Worm (Caenorhabditis elegans): Measurements from ENCODE around the gene srx-26.

Gene srx-26

ce11 chrV:2725225-2725624 is 27.7 kb downstream of the srx-26 start, which contains the start of gene srg-59:
srg-59 (minus strand) TSS chrV:2725325.
- TF ChIP-seq blmp-1 (tag; optimal IDR thresholded peaks at IDR 0.05) (no peak), lin-15B (tag; optimal IDR thresholded peaks at IDR 0.05) (no peak), snu-23 (GFP tag; optimal IDR thresholded peaks at IDR 0.05) (no peak), nhr-85 (tag) (no peak)

DNA sequence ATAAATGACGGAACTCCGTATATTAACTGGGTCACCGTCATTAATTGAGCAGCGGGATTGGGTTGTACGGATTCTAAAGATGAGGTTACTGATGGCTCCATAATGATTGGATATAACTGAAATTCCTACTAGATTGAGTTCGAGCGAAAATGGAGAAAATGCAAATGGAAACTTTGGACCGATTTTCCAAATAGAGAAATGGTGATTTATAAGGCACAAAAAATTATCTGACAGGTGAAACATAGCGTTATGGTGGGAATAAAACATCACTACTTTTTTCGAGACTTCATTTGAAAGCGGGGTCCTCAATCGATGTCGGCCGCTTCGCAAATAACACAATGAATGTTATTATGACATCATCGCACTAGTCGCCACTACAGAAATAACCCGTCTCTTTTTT is 30.4 kb downstream of the srx-26 start, which contains the start of gene srg-60:
Gene srg-60, minus strand, starts transcription at position 101 of the 400 bp plus-strand sequence.
- TF ChIP-seq unc-30 (tag; optimal IDR thresholded peaks at IDR 0.05) = no peak
- no peak for TF ChIP-seq zag-1 (tag; optimal IDR thresholded peaks at IDR 0.05)
- no peak for TF ChIP-seq fos-1 (tag; optimal IDR thresholded peaks at IDR 0.05)
- TF ChIP-seq elt-2 (tag; optimal IDR thresholded peaks at IDR 0.05) = no peak
- no peak for TF ChIP-seq sox-4 (tag; optimal IDR thresholded peaks at IDR 0.05)
- no peak for TF ChIP-seq snu-23 (GFP tag; optimal IDR thresholded peaks at IDR 0.05)
- TF ChIP-seq lin-13 (GFP tag; optimal IDR thresholded peaks at IDR 0.05) = no peak
- TF ChIP-seq tbx-2 (tag; optimal IDR thresholded peaks at IDR 0.05) = no peak
- TF ChIP-seq jun-1 (tag; optimal IDR thresholded peaks at IDR 0.05) = no peak
- TF ChIP-seq ceh-8 (GFP tag; optimal IDR thresholded peaks at IDR 0.05) = no peak
- TF ChIP-seq ceh-90 (tag; optimal IDR thresholded peaks at IDR 0.05) = no peak
- no peak for TF ChIP-seq nhr-237 (tag; optimal IDR thresholded peaks at IDR 0.05)
- no peak for TF ChIP-seq fkh-8 (tag; optimal IDR thresholded peaks at IDR 0.05)

ce11 chrV:2720763-2721162 is 32.1 kb downstream of the srx-26 start, which contains the start of gene srt-27:
srt-27 (minus strand) TSS chrV:2720863.
- TF ChIP-seq skn-1 (tag; optimal IDR thresholded peaks at IDR 0.05) (no peak), mep-1 (tag; optimal IDR thresholded peaks at IDR 0.05) (no peak), zip-4 (GFP tag; optimal IDR thresholded peaks at IDR 0.05) (no peak), aha-1 (tag; optimal IDR thresholded peaks at IDR 0.05) (no peak), nhr-77 (tag; optimal IDR thresholded peaks at IDR 0.05) (no peak), tlp-1 (tag; optimal IDR thresholded peaks at IDR 0.05) (no peak)

- TF ChIP-seq lin-39 (tag; optimal IDR thresholded peaks at IDR 0.05) = no peak
- TF ChIP-seq fkh-8 (tag; optimal IDR thresholded peaks at IDR 0.05) = no peak
- no peak for TF ChIP-seq alr-1 (tag; optimal IDR thresholded peaks at IDR 0.05; ENCODE audit: borderline replicate concordance)
- no peak for TF ChIP-seq mdl-1 (tag; optimal IDR thresholded peaks at IDR 0.05)
- TF ChIP-seq jun-1 (tag; optimal IDR thresholded peaks at IDR 0.05) = no peak
- no peak for TF ChIP-seq pax-3 (tag; optimal IDR thresholded peaks at IDR 0.05)
- TF ChIP-seq ceh-82 (tag; optimal IDR thresholded peaks at IDR 0.05) = no peak
Observed at ce11 chrV:2718688-2719185, 34.2 kb downstream of the srx-26 start, which contains the start of gene srt-29. srt-29 (minus strand) TSS chrV:2719135.

DNA sequence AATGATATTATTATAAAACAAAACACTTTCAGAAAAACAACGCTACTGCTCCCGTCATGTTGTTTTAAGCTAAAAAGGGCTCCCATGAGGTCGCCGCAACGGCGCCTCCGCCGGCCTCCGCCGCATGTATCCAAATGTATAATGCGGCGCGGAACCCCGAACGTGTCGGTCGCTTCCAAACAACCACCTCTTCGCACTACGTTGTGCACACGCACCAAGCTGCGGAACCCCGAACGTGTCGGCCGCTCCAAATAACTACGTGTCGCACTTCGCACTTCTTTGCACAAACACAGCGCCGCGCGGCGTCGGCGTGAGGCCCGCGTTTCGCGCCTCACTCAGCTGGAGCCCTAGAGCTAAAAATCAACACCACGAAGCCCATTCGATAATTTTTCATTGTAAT is 36.0 kb downstream of the srx-26 start:
- TF ChIP-seq hlh-4 (tag; optimal IDR thresholded peaks at IDR 0.05) = no peak

DNA sequence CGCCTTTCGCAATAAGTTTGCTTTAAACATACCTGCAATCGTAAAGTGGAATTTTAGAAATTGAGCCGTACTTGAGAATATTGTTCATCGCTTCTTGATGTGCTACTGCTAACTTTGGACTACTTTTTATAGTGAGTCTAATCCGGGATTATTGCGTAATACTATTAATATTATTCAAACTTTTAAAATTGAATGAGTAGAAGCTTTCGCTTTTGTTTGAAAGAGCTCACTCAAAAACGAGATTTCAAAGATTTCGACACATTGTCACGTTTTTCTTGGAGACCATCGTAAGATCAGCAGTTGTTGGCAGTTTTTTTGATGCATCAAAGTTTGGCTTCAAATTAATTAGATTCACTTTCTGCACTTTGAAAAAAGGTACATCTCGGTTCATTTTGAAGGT is 39.4 kb downstream of the srx-26 start, which contains the start of gene srt-28:
Gene srt-28, minus strand, starts transcription at position 101 of the 400 bp plus-strand sequence.
- TF ChIP-seq pax-3 (tag; optimal IDR thresholded peaks at IDR 0.05) (peak; percentile 18), sox-4 (tag; optimal IDR thresholded peaks at IDR 0.05) (no peak)

DNA sequence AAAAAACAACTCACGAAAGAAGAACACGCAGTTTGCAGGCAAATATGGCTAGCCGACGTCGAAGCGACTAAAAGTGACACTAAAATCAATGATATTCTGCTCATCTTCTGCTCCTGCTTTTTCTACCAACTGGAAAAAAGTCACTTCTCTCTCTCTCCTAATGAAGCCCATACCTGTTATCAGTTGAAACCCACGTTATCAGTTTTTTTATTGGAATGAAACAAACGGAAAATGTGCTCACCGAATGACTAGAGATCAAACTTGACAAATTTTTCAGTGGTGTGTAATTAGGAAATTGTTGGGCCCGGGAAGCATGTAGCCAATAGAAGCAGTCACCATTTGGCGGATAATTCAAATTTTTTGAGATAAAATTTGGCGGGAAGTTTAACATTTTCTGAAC is 41.5 kb downstream of the srx-26 start, which contains the start of gene C24B9.3:
Gene C24B9.3, minus strand, starts transcription at position 171 of the 400 bp plus-strand sequence.
- TF ChIP-seq lin-35 (GFP tag; optimal IDR thresholded peaks at IDR 0.05) (peak in 1 of 2 experiments; percentile 11), sox-4 (tag; optimal IDR thresholded peaks at IDR 0.05) (no peak), efl-3 (GFP tag; optimal IDR thresholded peaks at IDR 0.05) (no peak), ceh-88 (GFP tag; IDR thresholded peaks at IDR 0.05) (no peak), C16A3.4 (tag; optimal IDR thresholded peaks at IDR 0.05) (no peak), sptf-1 (tag; optimal IDR thresholded peaks at IDR 0.05) (no peak), elt-2 (tag; optimal IDR thresholded peaks at IDR 0.05) (peak; percentile 63), egl-27 (tag; optimal IDR thresholded peaks at IDR 0.05) (no peak), lin-15B (tag; optimal IDR thresholded peaks at IDR 0.05) (no peak), lir-3 (tag; optimal IDR thresholded peaks at IDR 0.05; ENCODE audit: poor library complexity) (no peak)
